Fruit fly (Drosophila melanogaster) whole organism, embryonic: ENCODE data around the gene Catsup.

Experiments
- Adf1 ChIP-seq: fragments of 200-800 bp; sonication (Bioruptor generic); IDR thresholded peaks from 2 replicates; pipeline ENCODE4 v1.3.6; 2022; ENCODE audit warnings: missing biosample characterization, missing genetic modification characterization
- BEAF-32 ChIP-seq: fragments of 200-800 bp; sonication (Bioruptor generic); optimal IDR thresholded peaks from 3 replicates; lab custom pipeline; 2017; ENCODE audit warnings: missing biosample characterization, missing genetic modification characterization, mild to moderate bottlenecking, moderate library complexity, missing genetic modification reagents
- Bgb ChIP-seq: fragments of 200-800 bp; sonication (Bioruptor generic); IDR thresholded peaks from 2 replicates; pipeline ENCODE4 v1.3.6; 2022; ENCODE audit warnings: missing biosample characterization, missing genetic modification characterization; ENCODE audit not compliant: partially characterized antibody
- CG10209 ChIP-seq: fragments of 200-800 bp; sonication (Bioruptor generic); optimal IDR thresholded peaks from 3 replicates; lab custom pipeline; 2017; ENCODE audit warnings: missing biosample characterization, mild to moderate bottlenecking, missing genetic modification characterization, missing genetic modification reagents
- CG10565 ChIP-seq: fragments of 200-800 bp; sonication (Bioruptor generic); optimal IDR thresholded peaks from 3 replicates; lab custom pipeline; 2016; ENCODE audit warnings: missing biosample characterization, mild to moderate bottlenecking, missing genetic modification characterization
- CG12299 ChIP-seq: fragments of 200-800 bp; sonication (Bioruptor generic); optimal IDR thresholded peaks from 2 replicates; lab custom pipeline; 2018; ENCODE audit warnings: missing biosample characterization, mild to moderate bottlenecking, missing genetic modification characterization
- CG15696 ChIP-seq: fragments of 200-800 bp; sonication (Bioruptor generic); optimal IDR thresholded peaks from 2 replicates; lab custom pipeline; 2019; ENCODE audit warnings: missing biosample characterization, mild to moderate bottlenecking, missing genetic modification characterization, moderate library complexity
- CG16813 ChIP-seq: fragments of 200-800 bp; sonication (Bioruptor generic); IDR thresholded peaks from 3 replicates; pipeline ENCODE4 v1.3.6; 2022; ENCODE audit warnings: missing biosample characterization, missing genetic modification characterization; ENCODE audit not compliant: partially characterized antibody
- CG16863 ChIP-seq: fragments of 200-800 bp; sonication (Bioruptor generic); optimal IDR thresholded peaks from 3 replicates; lab custom pipeline; 2016; ENCODE audit warnings: missing biosample characterization, missing genetic modification characterization
- CG2129 ChIP-seq: fragments of 200-800 bp; sonication (Bioruptor generic); IDR thresholded peaks from 2 replicates; pipeline ENCODE4 v1.3.6; 2022; ENCODE audit warnings: missing biosample characterization, missing genetic modification characterization; ENCODE audit not compliant: partially characterized antibody
- CG30020 ChIP-seq: fragments of 200-800 bp; optimal IDR thresholded peaks from 2 replicates; lab custom pipeline; 2019; ENCODE audit warnings: missing biosample characterization, mild to moderate bottlenecking, missing genetic modification characterization, moderate library complexity
- CG31388 ChIP-seq: fragments of 200-800 bp; sonication (Bioruptor generic); optimal IDR thresholded peaks from 2 replicates; lab custom pipeline; 2016; ENCODE audit warnings: missing biosample characterization, missing genetic modification characterization
- CG3407 ChIP-seq: fragments of 200-800 bp; sonication (Bioruptor generic); optimal IDR thresholded peaks from 2 replicates; lab custom pipeline; 2018; ENCODE audit warnings: missing biosample characterization, mild to moderate bottlenecking, missing genetic modification characterization
- CG34224 ChIP-seq: fragments of 200-800 bp; sonication (Bioruptor generic); IDR thresholded peaks from 3 replicates; pipeline ENCODE4 v1.3.6; 2022; ENCODE audit warnings: missing biosample characterization, missing genetic modification characterization; ENCODE audit not compliant: partially characterized antibody
- CG6683 ChIP-seq: fragments of 200-800 bp; sonication (Bioruptor generic); optimal IDR thresholded peaks from 2 replicates; lab custom pipeline; 2017; ENCODE audit warnings: missing biosample characterization, mild to moderate bottlenecking, missing genetic modification characterization, missing genetic modification reagents
- CG6791 ChIP-seq: fragments of 200-800 bp; sonication (Bioruptor generic); IDR thresholded peaks from 3 replicates; pipeline ENCODE4 v1.3.6; 2022; ENCODE audit warnings: missing biosample characterization, missing genetic modification characterization; ENCODE audit not compliant: partially characterized antibody
- CG7786 ChIP-seq: fragments of 200-800 bp; sonication (Bioruptor generic); optimal IDR thresholded peaks from 2 replicates; lab custom pipeline; 2016; ENCODE audit warnings: missing biosample characterization, missing genetic modification characterization
- Dll ChIP-seq: fragments of 200-800 bp; sonication (Bioruptor generic); IDR thresholded peaks from 4 replicates; pipeline ENCODE4 v1.3.6; 2022; ENCODE audit warnings: missing biosample characterization, missing genetic modification characterization; ENCODE audit not compliant: partially characterized antibody
- ERR ChIP-seq: fragments of 200-800 bp; sonication (Bioruptor generic); optimal IDR thresholded peaks from 2 replicates; lab custom pipeline; 2016; ENCODE audit warnings: missing biosample characterization, missing genetic modification characterization
- Ets65A ChIP-seq: fragments of 200-800 bp; sonication (Bioruptor generic); peaks from one replicate; lab custom pipeline; 2016; ENCODE audit warnings: missing biosample characterization, missing genetic modification characterization
- Hey ChIP-seq: fragments of 200-800 bp; sonication (Bioruptor generic); optimal IDR thresholded peaks from 3 replicates; lab custom pipeline; 2018; ENCODE audit warnings: missing biosample characterization, mild to moderate bottlenecking, missing genetic modification characterization
- Lim3 ChIP-seq: fragments of 200-800 bp; sonication (Bioruptor generic); IDR thresholded peaks from 2 replicates; pipeline ENCODE4 v1.3.6; 2022; ENCODE audit warnings: missing biosample characterization, missing genetic modification characterization
- Mes4 ChIP-seq: fragments of 200-800 bp; sonication (Bioruptor generic); optimal IDR thresholded peaks from 2 replicates; lab custom pipeline; 2016; ENCODE audit warnings: missing biosample characterization, missing genetic modification characterization
- Neu2 ChIP-seq: fragments of 200-800 bp; sonication (Bioruptor generic); optimal IDR thresholded peaks from 3 replicates; lab custom pipeline; 2016; ENCODE audit warnings: missing biosample characterization, missing genetic modification characterization, borderline replicate concordance
- Nf-YA ChIP-seq: fragments of 200-800 bp; sonication (Bioruptor generic); IDR thresholded peaks from 2 replicates; pipeline ENCODE4 v1.3.6; 2022; ENCODE audit warnings: missing biosample characterization, missing genetic modification characterization
- Rfx ChIP-seq: fragments of 200-800 bp; sonication (Bioruptor generic); IDR thresholded peaks from 2 replicates; pipeline ENCODE4 v1.3.6; 2022; ENCODE audit warnings: missing biosample characterization, missing genetic modification characterization
- Sox100B ChIP-seq: fragments of 200-800 bp; sonication (Bioruptor generic); optimal IDR thresholded peaks from 3 replicates; lab custom pipeline; 2018; ENCODE audit warnings: missing biosample characterization, mild to moderate bottlenecking, missing genetic modification characterization
- crol ChIP-seq: fragments of 200-800 bp; sonication (Bioruptor generic); IDR thresholded peaks from 2 replicates; pipeline ENCODE4 v1.3.6; 2022; ENCODE audit warnings: missing biosample characterization, missing genetic modification characterization
- gcm2 ChIP-seq: fragments of 200-800 bp; sonication (Bioruptor generic); optimal IDR thresholded peaks from 2 replicates; lab custom pipeline; 2016; ENCODE audit warnings: missing biosample characterization, missing genetic modification characterization
- jigr1 ChIP-seq: fragments of 200-800 bp; sonication (Bioruptor generic); IDR thresholded peaks from 3 replicates; pipeline ENCODE4 v1.3.6; 2022; ENCODE audit warnings: missing biosample characterization, missing genetic modification characterization
- lab ChIP-seq: fragments of 200-800 bp; sonication (Bioruptor generic); optimal IDR thresholded peaks from 3 replicates; lab custom pipeline; 2017; ENCODE audit warnings: missing biosample characterization, missing genetic modification characterization, mild to moderate bottlenecking, moderate library complexity, missing genetic modification reagents
- lov ChIP-seq, 2 experiments: fragments of 200-800 bp in 1 of 2; fragments of >200 bp in 1 of 2; sonication (Bioruptor generic) in 1 of 2; IDR thresholded peaks in 1 of 2; optimal IDR thresholded peaks in 1 of 2; 2 replicates in 1 of 2; 3 replicates in 1 of 2; pipeline versions ENCODE4 v1.3.6 to Lab custom; 2017 to 2022; ENCODE audit warnings: missing biosample characterization in 1 of 2, missing genetic modification characterization in 1 of 2
- maf-S ChIP-seq: fragments of 200-800 bp; sonication (Bioruptor generic); optimal IDR thresholded peaks from 2 replicates; lab custom pipeline; 2016; ENCODE audit warnings: missing biosample characterization, missing genetic modification characterization
- otp ChIP-seq: fragments of 200-800 bp; sonication (Bioruptor generic); IDR thresholded peaks from 3 replicates; pipeline ENCODE4, ENCODE4 v1.3.6; 2022; ENCODE audit warnings: missing biosample characterization, missing genetic modification characterization
- row ChIP-seq: fragments of 200-800 bp; sonication (Bioruptor generic); IDR thresholded peaks from 3 replicates; pipeline ENCODE4 v1.3.6; 2022; ENCODE audit warnings: missing biosample characterization, missing genetic modification characterization
- sna ChIP-seq: fragments of 200-800 bp; sonication (Bioruptor generic); IDR thresholded peaks from 2 replicates; pipeline ENCODE4 v1.3.6; 2022; ENCODE audit warnings: missing biosample characterization, missing genetic modification characterization; ENCODE audit not compliant: partially characterized antibody
- sr ChIP-seq: fragments of 200-800 bp; sonication (Bioruptor generic); IDR thresholded peaks from 3 replicates; pipeline ENCODE4 v1.3.6; 2022; ENCODE audit warnings: missing biosample characterization, missing genetic modification characterization
- tna ChIP-seq: fragments of 200-800 bp; sonication (Bioruptor generic); IDR thresholded peaks from 2 replicates; pipeline ENCODE4 v1.3.6; 2022; ENCODE audit warnings: missing biosample characterization, missing genetic modification characterization; ENCODE audit not compliant: partially characterized antibody
- vvl ChIP-seq: fragments of 200-800 bp; sonication (Bioruptor generic); IDR thresholded peaks from 2 replicates; pipeline ENCODE4 v1.3.6; 2022; ENCODE audit warnings: missing biosample characterization, missing genetic modification characterization
- zen ChIP-seq: fragments of 200-800 bp; sonication (Bioruptor generic); optimal IDR thresholded peaks from 3 replicates; lab custom pipeline; 2018; ENCODE audit warnings: missing biosample characterization, mild to moderate bottlenecking, missing genetic modification characterization, moderate library complexity
- zen2 ChIP-seq: fragments of 200-800 bp; sonication (Bioruptor generic); IDR thresholded peaks from 3 replicates; pipeline ENCODE4 v1.3.6; 2022; ENCODE audit warnings: missing biosample characterization, missing genetic modification characterization; ENCODE audit not compliant: partially characterized antibody
- zf30C ChIP-seq: fragments of 200-800 bp; sonication (Bioruptor generic); optimal IDR thresholded peaks from 3 replicates; lab custom pipeline; 2018; ENCODE audit warnings: missing biosample characterization, mild to moderate bottlenecking, missing genetic modification characterization

Catsup gene

DNA sequence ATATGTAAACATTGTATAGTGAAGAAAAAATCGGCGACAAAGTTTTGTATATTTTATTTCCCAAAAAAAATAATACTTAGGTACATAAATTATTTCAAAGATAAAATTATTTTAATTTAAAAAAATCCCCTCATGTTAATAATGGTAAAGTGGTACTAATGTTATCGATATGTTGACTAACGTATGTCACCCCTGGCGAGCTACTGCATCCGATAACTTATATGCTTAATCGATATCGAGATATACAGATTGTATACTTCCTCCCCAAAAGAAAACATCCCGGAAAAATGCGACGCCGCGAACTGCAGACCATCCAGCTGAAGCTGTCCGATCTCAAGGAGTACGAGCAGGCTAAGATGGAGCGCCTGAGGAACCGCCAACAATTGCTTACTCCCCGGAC is 23.0 kb downstream of the Catsup start, which contains the start of gene CG17343 (continued):
- TF ChIP-seq Lim3 (GFP tag; lab: Robert Waterston, UW) (no peak), vvl (no peak), CG2129 (peak; percentile 32; the same call in 1 of the 2 replicates), lov (optimal IDR thresholded peaks at IDR 0.05; lab: Kevin White, UChicago) (no peak), lov (GFP tag; IDR thresholded peaks at IDR 0.05; lab: Robert Waterston, UW) (no peak), zen2 (GFP tag; lab: Robert Waterston, UW) (peak; percentile 98), Nf-YA (GFP tag; lab: Robert Waterston, UW) (no peak), Hey (tag; lab: Kevin White, UChicago) (no peak), crol (GFP tag; lab: Robert Waterston, UW) (no peak), gcm2 (GFP tag; lab: Kevin White, UChicago) (no peak), tna (peak; percentile 98), sna (GFP tag; lab: Robert Waterston, UW) (peak; percentile 82), CG7786 (GFP tag; lab: Kevin White, UChicago) (no peak), Sox100B (no peak), CG30020 (tag; lab: Kevin White, UChicago) (peak; percentile 5), jigr1 (GFP tag; lab: Robert Waterston, UW) (no peak), sr (GFP tag; lab: Robert Waterston, UW) (no peak), CG31388 (GFP tag; lab: Kevin White, UChicago) (no peak), BEAF-32 (peak; percentile 68), CG34224 (GFP tag; lab: Robert Waterston, UW) (peak; percentile 96), Neu2 (GFP tag; lab: Kevin White, UChicago) (no peak), Mes4 (GFP tag; lab: Kevin White, UChicago) (no peak), CG16813 (GFP tag; lab: Robert Waterston, UW) (peak; percentile 87), CG10565 (no peak), otp (GFP tag; lab: Robert Waterston, UW) (no peak), CG10209 (GFP tag; lab: Kevin White, UChicago) (no peak), zen (tag; lab: Kevin White, UChicago) (no peak), Adf1 (GFP tag; lab: Robert Waterston, UW) (no peak), Bgb (GFP tag; lab: Robert Waterston, UW) (peak; percentile 91), zf30C (GFP tag; lab: Kevin White, UChicago) (no peak), Dll (GFP tag; lab: Robert Waterston, UW) (peak; percentile 83), CG15696 (tag; lab: Kevin White, UChicago) (no peak), CG16863 (GFP tag; lab: Kevin White, UChicago) (no peak), CG6683 (no peak), CG3407 (GFP tag; lab: Kevin White, UChicago) (no peak), maf-S (GFP tag; lab: Kevin White, UChicago) (no peak), Rfx (GFP tag; lab: Robert Waterston, UW) (no peak), CG12299 (no peak), row (GFP tag; lab: Robert Waterston, UW) (peak; percentile 46; the same call in 2 of the 3 replicates), lab (GFP tag; lab: Kevin White, UChicago) (no peak), Ets65A (GFP tag; lab: Kevin White, UChicago) (no peak), ERR (GFP tag; lab: Kevin White, UChicago) (no peak), CG6791 (GFP tag; lab: Robert Waterston, UW) (peak; percentile 98)
